Fruit fly (Drosophila melanogaster) whole organism, wandering third instar larva: ENCODE measurements around the gene RhoGEF64C.

Experiments used
- HLH106 ChIP-seq: fragments of 200-800 bp; optimal IDR thresholded peaks from 3 replicates; lab custom pipeline; 2019; ENCODE audit warnings: missing biosample characterization, mild to moderate bottlenecking, missing genetic modification characterization, moderate library complexity
- Jra ChIP-seq: sonication (Bioruptor generic); optimal IDR thresholded peaks from 2 replicates; lab custom pipeline; 2016; ENCODE audit warnings: missing biosample characterization, missing genetic modification characterization
- Mio ChIP-seq: sonication (Bioruptor generic); optimal IDR thresholded peaks from 2 replicates; lab custom pipeline; 2016; ENCODE audit warnings: missing biosample characterization, missing genetic modification characterization
- OdsH ChIP-seq: fragments of 200-800 bp; sonication (Bioruptor generic); optimal IDR thresholded peaks from 2 replicates; lab custom pipeline; 2016; ENCODE audit warnings: missing biosample characterization, mild to moderate bottlenecking, missing genetic modification characterization
- Sp1 ChIP-seq: fragments of 200-800 bp; sonication (Bioruptor generic); optimal IDR thresholded peaks from 3 replicates; lab custom pipeline; 2019; ENCODE audit warnings: missing biosample characterization, mild to moderate bottlenecking, missing genetic modification characterization, moderate library complexity
- dl ChIP-seq, 2 experiments: fragments of 175-275, 200-275 bp in 1 of 2; fragments of 200-275 bp in 1 of 2; sonication (Bioruptor generic); optimal IDR thresholded peaks; lab custom pipeline; 2018; ENCODE audit warnings: mild to moderate bottlenecking in 2 of 2, missing biosample characterization in 2 of 2, missing genetic modification characterization in 2 of 2, moderate library complexity in 2 of 2; ENCODE audit not compliant: partially characterized antibody in 2 of 2, insufficient read depth in 1 of 2
- usp ChIP-seq: fragments of >200 bp; optimal IDR thresholded peaks from 2 replicates; lab custom pipeline; 2017; ENCODE audit warnings: missing biosample characterization, missing genetic modification characterization

DNA sequence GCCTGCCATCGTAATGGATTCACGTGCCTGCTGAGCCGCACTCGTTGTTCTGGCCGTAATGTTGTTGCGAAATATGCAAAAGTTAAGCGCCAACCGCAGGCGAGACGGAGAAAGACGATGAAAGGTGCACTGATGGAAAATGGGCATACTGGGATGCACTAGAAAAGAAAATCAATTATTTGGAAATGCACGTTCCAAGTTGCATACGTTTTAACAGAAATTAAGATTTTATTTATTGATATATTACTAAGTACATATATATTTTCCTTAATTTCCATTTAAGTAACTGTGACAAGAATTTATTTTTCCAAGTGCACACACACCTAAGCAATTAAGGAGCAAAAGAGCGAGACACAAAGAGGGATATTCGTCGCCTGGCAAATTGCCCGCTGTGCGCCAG, 142.4 kb downstream of the RhoGEF64C start:
- TF ChIP-seq HLH106 (tag; lab: Kevin White, UChicago) (no peak), dl (GFP tag; optimal IDR thresholded peaks at IDR 0.05; lab: Kevin White, UChicago; ENCODE audit: insufficient read depth in 1 of 2, partially characterized antibody in 2 of 2) (no peak), usp (no peak), OdsH (no peak), Mio (GFP tag; lab: Kevin White, UChicago) (no peak), Sp1 (GFP tag; lab: Kevin White, UChicago) (no peak), Jra (GFP tag; lab: Kevin White, UChicago) (no peak)
